Worm (Caenorhabditis elegans) whole organism, mixed stage, embryonic: Measurements from ENCODE around the gene srg-59.

ENCODE experiments used
- blmp-1 ChIP-seq: fragments of 150-350 bp; optimal IDR thresholded peaks from 2 replicates; lab custom pipeline; 2014; ENCODE audit warnings: missing biosample characterization, missing genetic modification characterization
- ceh-43 ChIP-seq: fragments of 200-800 bp; sonication (Bioruptor generic); optimal IDR thresholded peaks from 2 replicates; lab custom pipeline; 2018; ENCODE audit warnings: mild to moderate bottlenecking, missing genetic modification characterization, moderate library complexity, missing compliant biosample characterization
- hlh-1 ChIP-seq: fragments of 150-350 bp; optimal IDR thresholded peaks from 2 replicates; lab custom pipeline; 2014; ENCODE audit warnings: missing biosample characterization, missing genetic modification reagents, missing genetic modification characterization
- mab-5 ChIP-seq: fragments of 150-350 bp; optimal IDR thresholded peaks from 2 replicates; lab custom pipeline; 2014; ENCODE audit warnings: missing biosample characterization, missing genetic modification characterization
- nhr-76 ChIP-seq: sonication (generic microtip); optimal IDR thresholded peaks from 2 replicates; lab custom pipeline; 2017; ENCODE audit warnings: missing biosample characterization, missing genetic modification characterization
- snpc-4 ChIP-seq: fragments of 150-350 bp; optimal IDR thresholded peaks from 2 replicates; lab custom pipeline; 2014; ENCODE audit warnings: missing biosample characterization, missing genetic modification characterization
- unc-120 ChIP-seq: sonication (generic microtip); optimal IDR thresholded peaks from 2 replicates; lab custom pipeline; 2017; ENCODE audit warnings: missing genetic modification characterization, missing compliant biosample characterization; ENCODE audit not compliant: poor library complexity, severe bottlenecking
- unc-39 ChIP-seq: fragments of 150-350 bp; optimal IDR thresholded peaks from 2 replicates; lab custom pipeline; 2014; ENCODE audit warnings: missing biosample characterization, missing genetic modification characterization
- unc-62 ChIP-seq: fragments of 150-350 bp; optimal IDR thresholded peaks from 2 replicates; lab custom pipeline; 2014; ENCODE audit warnings: missing biosample characterization, missing genetic modification reagents, missing genetic modification characterization

DNA sequence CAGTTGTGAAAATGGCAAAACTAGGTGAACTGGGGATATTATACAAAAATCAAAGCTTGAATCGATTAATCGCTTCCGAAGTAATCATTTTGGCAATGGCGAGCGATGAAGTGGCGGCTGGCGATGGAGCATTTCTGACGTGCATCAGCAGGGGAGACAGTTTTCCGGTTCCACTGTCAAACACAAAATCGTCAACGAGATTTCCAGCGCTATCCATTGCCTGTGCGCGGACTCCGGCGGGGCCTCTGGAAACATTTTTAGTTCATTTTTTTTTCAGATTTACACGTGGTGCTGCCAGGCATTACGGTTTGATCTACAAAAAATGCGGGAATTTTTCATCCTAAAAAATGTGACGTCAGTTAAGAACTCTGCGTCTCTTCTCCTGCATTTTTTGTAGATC lies 36.6 kb downstream of the srg-59 start:
- TF ChIP-seq unc-120, result no peak
- no peak for TF ChIP-seq unc-62 (GFP tag; lab: Kevin White, UChicago)
- TF ChIP-seq ceh-43 (GFP tag; lab: Kevin White, UChicago), result no peak
- TF ChIP-seq mab-5, result no peak
- no peak for TF ChIP-seq unc-39 (tag; lab: Kevin White, UChicago)
- no peak for TF ChIP-seq blmp-1 (tag; lab: Kevin White, UChicago)
- TF ChIP-seq snpc-4, result no peak
- no peak for TF ChIP-seq hlh-1 (tag; lab: Kevin White, UChicago)
- no peak for TF ChIP-seq nhr-76
